Worm (Caenorhabditis elegans): ENCODE data around the gene F56D2.2.
A peak's percentile ranks its signal among the peaks of the same experiment; 100 is the strongest.

ce11 chrIII:5623418-5623817 lies 36.4 kb downstream of the F56D2.2 start:
- TF ChIP-seq snpc-4 (tag; optimal IDR thresholded peaks at IDR 0.05) (no peak), egl-27 (tag; optimal IDR thresholded peaks at IDR 0.05) (no peak), tra-1 (GFP tag; IDR thresholded peaks at IDR 0.05) (no peak), mdl-1 (tag; optimal IDR thresholded peaks at IDR 0.05) (peak in 1 of 2 experiments; percentile 58), nhr-11 (tag; optimal IDR thresholded peaks at IDR 0.05) (peak; percentile 49), ama-1 (optimal IDR thresholded peaks at IDR 0.05) (no peak), unc-39 (tag; optimal IDR thresholded peaks at IDR 0.05) (no peak), F44E2.7 (GFP tag; IDR thresholded peaks at IDR 0.05) (no peak), ceh-28 (tag; optimal IDR thresholded peaks at IDR 0.05) (no peak), zag-1 (tag; optimal IDR thresholded peaks at IDR 0.05) (no peak), ZK546.5 (tag; optimal IDR thresholded peaks at IDR 0.05) (no peak), pha-4 (GFP tag; IDR thresholded peaks at IDR 0.05) (no peak), pha-4 (tag; optimal IDR thresholded peaks at IDR 0.05) (no peak)

All from whole organism, L4 larva.